Worm (Caenorhabditis elegans): ENCODE measurements around the gene str-52.

DNA sequence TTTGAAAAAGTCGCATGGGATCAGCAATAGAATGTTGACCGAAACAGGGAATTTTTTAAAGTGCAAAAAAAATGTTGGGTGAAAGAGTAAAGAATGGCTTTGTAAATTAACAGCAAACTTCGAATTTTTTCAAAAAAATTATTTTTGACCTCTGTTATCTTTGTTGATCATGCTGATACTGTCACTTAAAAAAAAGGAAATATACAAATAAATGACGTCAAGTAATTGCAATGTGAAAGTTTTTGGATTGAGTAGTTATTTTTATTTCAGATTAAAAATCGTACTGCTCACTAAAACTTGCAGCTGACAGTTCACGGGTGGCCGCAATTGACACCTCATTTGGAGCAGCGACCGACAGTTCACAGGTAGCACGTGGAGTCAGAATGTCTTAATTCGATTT lies 4.9 kb upstream of the str-52 start, which contains the start of gene C45H4.13:
- no peak for TF ChIP-seq ceh-82 (tag; optimal IDR thresholded peaks at IDR 0.05)
- TF ChIP-seq skn-1 (tag; optimal IDR thresholded peaks at IDR 0.05), result no peak
- no peak for TF ChIP-seq ztf-4 (tag; optimal IDR thresholded peaks at IDR 0.05)
- no peak for TF ChIP-seq ZK546.5 (tag; optimal IDR thresholded peaks at IDR 0.05)
- TF ChIP-seq ama-1 (optimal IDR thresholded peaks at IDR 0.05), result no peak
- no peak for TF ChIP-seq zag-1 (tag; optimal IDR thresholded peaks at IDR 0.05)
- TF ChIP-seq snpc-4 (tag; optimal IDR thresholded peaks at IDR 0.05), result no peak
- no peak for TF ChIP-seq ztf-1 (GFP tag; conservative IDR thresholded peaks at IDR 0.05)
- no peak for TF ChIP-seq mdl-1 (tag; optimal IDR thresholded peaks at IDR 0.05)
- no peak for TF ChIP-seq F13H6.1 (tag; optimal IDR thresholded peaks at IDR 0.05)
- TF ChIP-seq nhr-12 (tag; optimal IDR thresholded peaks at IDR 0.05), result no peak
- TF ChIP-seq elt-3 (tag; optimal IDR thresholded peaks at IDR 0.05), result no peak
- TF ChIP-seq nhr-25 (tag; optimal IDR thresholded peaks at IDR 0.05), result no peak
